Fruit fly (Drosophila melanogaster) whole organism, embryonic: ENCODE measurements around the gene RpL14.

Source experiments
- CG1233 ChIP-seq: fragments of 200-800 bp; sonication (Bioruptor generic); optimal IDR thresholded peaks from 4 replicates; lab custom pipeline; 2018; ENCODE audit warnings: missing biosample characterization, mild to moderate bottlenecking, missing genetic modification characterization
- CG12744 ChIP-seq: fragments of 200-800 bp; sonication (Bioruptor generic); optimal IDR thresholded peaks from 2 replicates; lab custom pipeline; 2016; ENCODE audit warnings: missing biosample characterization, missing genetic modification characterization
- CG14014 ChIP-seq: fragments of 200-800 bp; sonication (Bioruptor generic); IDR thresholded peaks from 2 replicates; pipeline ENCODE4 v1.3.6; 2022; ENCODE audit warnings: missing biosample characterization, missing genetic modification characterization
- CG6765 ChIP-seq: fragments of 200-800 bp; sonication (Bioruptor generic); optimal IDR thresholded peaks from 3 replicates; lab custom pipeline; 2017; ENCODE audit warnings: missing biosample characterization, mild to moderate bottlenecking, missing genetic modification characterization
- CG9797 ChIP-seq: fragments of 200-800 bp; sonication (Bioruptor generic); optimal IDR thresholded peaks from 3 replicates; lab custom pipeline; 2018; ENCODE audit warnings: missing biosample characterization, mild to moderate bottlenecking, missing genetic modification characterization
- Fer2 ChIP-seq: fragments of 200-800 bp; sonication (Bioruptor generic); optimal IDR thresholded peaks from 2 replicates; lab custom pipeline; 2018; ENCODE audit warnings: missing biosample characterization, mild to moderate bottlenecking, missing genetic modification characterization, moderate library complexity
- HLH54F ChIP-seq: fragments of 200-800 bp; sonication (Bioruptor generic); optimal IDR thresholded peaks from 3 replicates; lab custom pipeline; 2016; ENCODE audit warnings: missing biosample characterization, missing genetic modification characterization
- btn ChIP-seq: fragments of 200-800 bp; sonication (Bioruptor generic); optimal IDR thresholded peaks from 2 replicates; lab custom pipeline; 2016; ENCODE audit warnings: missing biosample characterization, missing genetic modification characterization
- p53 ChIP-seq: fragments of 200-800 bp; sonication (Bioruptor generic); optimal IDR thresholded peaks from 2 replicates; lab custom pipeline; 2016; ENCODE audit warnings: missing biosample characterization, missing genetic modification characterization
- pan ChIP-seq, 4 experiments: fragments of >200 bp in 3 of 4; fragments of 200-800 bp in 1 of 4; sonication (Bioruptor generic) in 1 of 4; optimal IDR thresholded peaks in 3 of 4; IDR thresholded peaks in 1 of 4; 2 replicates each; pipeline versions ENCODE4 v1.3.6 to Lab custom; 2017 to 2022; ENCODE audit warnings: missing biosample characterization in 2 of 4, missing genetic modification characterization in 2 of 4, mixed read lengths in 1 of 4
- slp2 ChIP-seq: fragments of 200-800 bp; sonication (Bioruptor generic); optimal IDR thresholded peaks from 2 replicates; lab custom pipeline; 2016; ENCODE audit warnings: missing biosample characterization, missing genetic modification characterization
- stc ChIP-seq: fragments of 200-800 bp; sonication (Bioruptor generic); IDR thresholded peaks from 2 replicates; pipeline ENCODE4 v1.3.6; 2022; ENCODE audit warnings: missing biosample characterization, missing genetic modification characterization
- tna ChIP-seq: fragments of 200-800 bp; sonication (Bioruptor generic); IDR thresholded peaks from 2 replicates; pipeline ENCODE4 v1.3.6; 2022; ENCODE audit warnings: missing biosample characterization, missing genetic modification characterization; ENCODE audit not compliant: partially characterized antibody

DNA sequence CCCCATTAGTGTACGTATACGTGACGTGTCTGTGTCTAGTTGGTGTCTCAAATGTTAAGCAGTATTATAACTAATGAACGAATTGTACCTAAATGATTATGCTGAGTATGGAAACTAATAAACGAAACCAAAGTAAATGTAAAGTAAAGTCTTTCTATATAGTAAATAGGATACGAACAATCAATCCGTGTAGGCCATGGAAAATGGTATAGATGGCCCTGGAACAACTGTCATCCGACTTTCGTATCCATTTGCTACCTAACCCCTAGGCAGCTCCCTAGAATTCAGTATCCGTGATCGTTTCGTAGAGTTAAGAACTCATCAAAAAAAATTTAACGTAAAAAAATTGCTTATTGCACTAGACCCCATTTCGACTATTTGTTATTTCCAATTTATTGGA lies 16.1 kb downstream of the RpL14 start, which contains the start of gene S-Lap1:
- TF ChIP-seq stc (no peak), CG12744 (GFP tag; lab: Kevin White, UChicago) (no peak), slp2 (GFP tag; lab: Kevin White, UChicago) (no peak), CG1233 (GFP tag; lab: Kevin White, UChicago) (no peak), pan (optimal IDR thresholded peaks at IDR 0.05; lab: Kevin White, UChicago) (no peak), pan (GFP tag; optimal IDR thresholded peaks at IDR 0.05 in 1 of 2, IDR thresholded peaks at IDR 0.05 in 1 of 2) (no peak), p53 (no peak), tna (GFP tag; lab: Robert Waterston, UW) (no peak), btn (no peak), Fer2 (tag; lab: Kevin White, UChicago) (no peak), CG14014 (no peak), CG9797 (no peak), CG6765 (GFP tag; lab: Kevin White, UChicago) (no peak), HLH54F (GFP tag; lab: Kevin White, UChicago) (no peak)
